Fruit fly (Drosophila melanogaster): Measurements from ENCODE around the gene Amnionless.
A peak's percentile ranks its signal among the peaks of the same experiment; 100 is the strongest.

The Amnionless gene

dm6 chr2L:277122-277671, 11.7 kb downstream of the Amnionless start, which contains the start of gene smo (continued):
- TF ChIP-seq gsb (GFP tag; IDR thresholded peaks at IDR 0.05), result no peak
- TF ChIP-seq chm (GFP tag; IDR thresholded peaks at IDR 0.05), result no peak
- TF ChIP-seq CG4424 (GFP tag; optimal IDR thresholded peaks at IDR 0.05), result peak; percentile 5
- TF ChIP-seq Fer3 (tag; optimal IDR thresholded peaks at IDR 0.05), result no peak
- peak; percentile 22 for TF ChIP-seq mam (GFP tag; optimal IDR thresholded peaks at IDR 0.05)
- no peak for TF ChIP-seq otp (GFP tag; IDR thresholded peaks at IDR 0.05)
- peak in 1 of 2 experiments; percentile 68 for TF ChIP-seq Hr51 (GFP tag; optimal IDR thresholded peaks at IDR 0.05)
- TF ChIP-seq trh (GFP tag; optimal IDR thresholded peaks at IDR 0.05), result no peak
- TF ChIP-seq jing (GFP tag; optimal IDR thresholded peaks at IDR 0.05), result no peak
- TF ChIP-seq CG8281 (tag; optimal IDR thresholded peaks at IDR 0.05), result no peak
- no peak for TF ChIP-seq Hey (tag; optimal IDR thresholded peaks at IDR 0.05)
- no peak for TF ChIP-seq en (GFP tag; optimal IDR thresholded peaks at IDR 0.05)
- no peak for TF ChIP-seq CG3407 (GFP tag; optimal IDR thresholded peaks at IDR 0.05)
- TF ChIP-seq Neu2 (GFP tag; optimal IDR thresholded peaks at IDR 0.05; ENCODE audit: borderline replicate concordance), result no peak
- no peak for TF ChIP-seq Rx (GFP tag; IDR thresholded peaks at IDR 0.05)
- TF ChIP-seq CG18764 (GFP tag; optimal IDR thresholded peaks at IDR 0.05), result peak; percentile 50
- TF ChIP-seq MBD-R2 (GFP tag; IDR thresholded peaks at IDR 0.05), result peak; percentile 79
- TF ChIP-seq CG11696 (GFP tag; IDR thresholded peaks at IDR 0.05), result no peak
- TF ChIP-seq sisA (GFP tag; IDR thresholded peaks at IDR 0.05), result peak; percentile 44; the same call in 1 of the 2 replicates
- no peak for TF ChIP-seq CG6683 (GFP tag; optimal IDR thresholded peaks at IDR 0.05)
- peak; percentile 22 for TF ChIP-seq her (GFP tag; optimal IDR thresholded peaks at IDR 0.05)
- no peak for TF ChIP-seq lmd (GFP tag; IDR thresholded peaks at IDR 0.05)
- peak; percentile 30 for TF ChIP-seq bab2 (GFP tag; optimal IDR thresholded peaks at IDR 0.05)
- TF ChIP-seq tio (GFP tag; optimal IDR thresholded peaks at IDR 0.05), result no peak
- TF ChIP-seq sim (GFP tag; IDR thresholded peaks at IDR 0.05), result no peak
- no peak for TF ChIP-seq CG15073 (GFP tag; optimal IDR thresholded peaks at IDR 0.05)
- no peak for TF ChIP-seq run (tag; optimal IDR thresholded peaks at IDR 0.05)
- TF ChIP-seq Abd-B (GFP tag; optimal IDR thresholded peaks at IDR 0.05), result peak; percentile 80
- TF ChIP-seq tna (GFP tag; IDR thresholded peaks at IDR 0.05; ENCODE audit: partially characterized antibody), result peak; percentile 53; the same call in 1 of the 2 replicates
- no peak for TF ChIP-seq CG31224 (GFP tag; IDR thresholded peaks at IDR 0.05)
- TF ChIP-seq grau (tag; optimal IDR thresholded peaks at IDR 0.05), result peak; percentile 28
- no peak for TF ChIP-seq CG12299 (tag; optimal IDR thresholded peaks at IDR 0.05)
- no peak for TF ChIP-seq Sry-β (GFP tag; optimal IDR thresholded peaks at IDR 0.05)
- TF ChIP-seq Fer1 (GFP tag; optimal IDR thresholded peaks at IDR 0.05), result no peak
- 0 out of 2 replicates have a peak, but pooled peaks have one; percentile 24 for TF ChIP-seq sob (GFP tag; IDR thresholded peaks at IDR 0.05)
- TF ChIP-seq CG17802 (tag; optimal IDR thresholded peaks at IDR 0.05), result no peak
- no peak for TF ChIP-seq H15 (GFP tag; IDR thresholded peaks at IDR 0.05)
- TF ChIP-seq esg (GFP tag; conservative IDR thresholded peaks at IDR 0.05), result no peak
- TF ChIP-seq CG8359 (GFP tag; optimal IDR thresholded peaks at IDR 0.05; ENCODE audit: borderline replicate concordance), result no peak
- TF ChIP-seq CG3281 (GFP tag; optimal IDR thresholded peaks at IDR 0.05), result no peak
- no peak for TF ChIP-seq Fer2 (tag; optimal IDR thresholded peaks at IDR 0.05)
- TF ChIP-seq CG7745 (tag; optimal IDR thresholded peaks at IDR 0.05), result no peak
- TF ChIP-seq CG17912 (GFP tag; optimal IDR thresholded peaks at IDR 0.05), result no peak
- no peak for TF ChIP-seq CG18599 (GFP tag; optimal IDR thresholded peaks at IDR 0.05)
- peak; percentile 69 for TF ChIP-seq p53 (GFP tag; optimal IDR thresholded peaks at IDR 0.05)
- no peak for TF ChIP-seq org-1 (GFP tag; optimal IDR thresholded peaks at IDR 0.05)
- TF ChIP-seq fd96Cb (tag; optimal IDR thresholded peaks at IDR 0.05), result no peak
- peak; percentile 92 for TF ChIP-seq scrt (GFP tag; optimal IDR thresholded peaks at IDR 0.05)
- peak; percentile 36 for TF ChIP-seq CG1647 (GFP tag; optimal IDR thresholded peaks at IDR 0.05)
- no peak for TF ChIP-seq CG6689 (GFP tag; IDR thresholded peaks at IDR 0.05)
- TF ChIP-seq CG2678 (tag; optimal IDR thresholded peaks at IDR 0.05), result no peak
